Worm (Caenorhabditis elegans) whole organism, early embryonic: ENCODE results near the gene F10G2.7.

Experiments used
- B0310.2 ChIP-seq: sonication (generic microtip); optimal IDR thresholded peaks from 2 replicates; lab custom pipeline; 2016; ENCODE audit warnings: mild to moderate bottlenecking, missing genetic modification characterization, missing compliant biosample characterization
- F13C5.2 ChIP-seq: sonication (generic microtip); optimal IDR thresholded peaks from 2 replicates; lab custom pipeline; 2017; ENCODE audit warnings: mild to moderate bottlenecking, missing genetic modification characterization, inconsistent platforms, missing compliant biosample characterization
- aly-1 ChIP-seq: sonication (generic microtip); optimal IDR thresholded peaks from 2 replicates; lab custom pipeline; 2016; ENCODE audit warnings: missing genetic modification characterization, missing compliant biosample characterization
- ama-1 ChIP-seq: fragments of 150-350 bp; optimal IDR thresholded peaks from 2 replicates; lab custom pipeline; 2014
- ceh-13 ChIP-seq: fragments of 200-800 bp; sonication (Bioruptor generic); optimal IDR thresholded peaks from 2 replicates; lab custom pipeline; 2018; ENCODE audit warnings: mild to moderate bottlenecking, missing genetic modification characterization, missing compliant biosample characterization
- ceh-36 ChIP-seq: sonication (generic microtip); optimal IDR thresholded peaks from 2 replicates; lab custom pipeline; 2016; ENCODE audit warnings: missing genetic modification characterization, inconsistent platforms, missing compliant biosample characterization
- ets-7 ChIP-seq: sonication (generic microtip); optimal IDR thresholded peaks from 2 replicates; lab custom pipeline; 2016; ENCODE audit warnings: missing genotype, missing genetic modification characterization, missing compliant biosample characterization
- flt-1 ChIP-seq: fragments of 200-800 bp; sonication (Bioruptor generic); IDR thresholded peaks from 2 replicates; pipeline ENCODE4 v1.3.6; 2022; ENCODE audit warnings: missing genetic modification characterization, missing compliant biosample characterization
- hmbx-1 ChIP-seq: sonication (generic microtip); optimal IDR thresholded peaks from 2 replicates; lab custom pipeline; 2016; ENCODE audit warnings: mild to moderate bottlenecking, missing genetic modification characterization, missing compliant biosample characterization
- hmg-4 ChIP-seq: fragments of 200-800 bp; sonication (Bioruptor generic); optimal IDR thresholded peaks from 2 replicates; lab custom pipeline; 2018; ENCODE audit warnings: mild to moderate bottlenecking, missing genetic modification characterization, missing compliant biosample characterization
- hnd-1 ChIP-seq: sonication (generic microtip); optimal IDR thresholded peaks from 2 replicates; lab custom pipeline; 2016; ENCODE audit warnings: missing genetic modification characterization, missing compliant biosample characterization
- pes-1 ChIP-seq: fragments of 200-800 bp; sonication (Bioruptor generic); IDR thresholded peaks from 2 replicates; pipeline ENCODE4 v1.3.6; 2022; ENCODE audit warnings: missing genetic modification reagents, missing genetic modification characterization, missing compliant biosample characterization
- scrt-1 ChIP-seq: fragments of 200-800 bp; sonication (Bioruptor generic); IDR thresholded peaks from 2 replicates; pipeline ENCODE4 v1.3.6; 2022; ENCODE audit warnings: missing genetic modification characterization, missing compliant biosample characterization
- sea-1 ChIP-seq: fragments of 200-800 bp; sonication (Bioruptor generic); conservative IDR thresholded peaks from 2 replicates; pipeline ENCODE4 v1.3.6; 2022; ENCODE audit warnings: missing genetic modification characterization, missing compliant biosample characterization
- tbx-11 ChIP-seq: fragments of 200-800 bp; sonication (Bioruptor generic); IDR thresholded peaks from 2 replicates; pipeline ENCODE4 v1.3.6; 2022; ENCODE audit warnings: missing genetic modification characterization, missing compliant biosample characterization
- tbx-37 ChIP-seq: fragments of 200-800 bp; sonication (Bioruptor generic); conservative IDR thresholded peaks from 2 replicates; pipeline ENCODE4 v1.3.6; 2022; ENCODE audit warnings: missing genetic modification reagents, missing genetic modification characterization, missing compliant biosample characterization
- tra-4 ChIP-seq: sonication (generic microtip); optimal IDR thresholded peaks from 2 replicates; lab custom pipeline; 2017; ENCODE audit warnings: missing genetic modification characterization, missing compliant biosample characterization

The F10G2.7 gene

ce11 chrV:7361673-7362072 is 24.6 kb upstream of the F10G2.7 start, which contains the start of gene cyp-35A1:
Gene cyp-35A1 (minus strand): TSS chrV:7361773.
- TF ChIP-seq ama-1 (lab: Kevin White, UChicago): no peak
- TF ChIP-seq flt-1 (GFP tag; lab: Robert Waterston, UW): no peak
- TF ChIP-seq ceh-13 (GFP tag; lab: Kevin White, UChicago): no peak
- TF ChIP-seq B0310.2 (tag; lab: Kevin White, UChicago): no peak
- TF ChIP-seq ets-7 (tag; lab: Kevin White, UChicago): no peak
- TF ChIP-seq hnd-1 (tag; lab: Kevin White, UChicago): no peak
- TF ChIP-seq tbx-37: no peak
- TF ChIP-seq tbx-11: no peak
- TF ChIP-seq tra-4 (tag; lab: Kevin White, UChicago): no peak
- no peak for TF ChIP-seq aly-1 (tag; lab: Kevin White, UChicago)

- no peak for TF ChIP-seq ets-7 (tag; lab: Kevin White, UChicago)
- no peak for TF ChIP-seq tbx-11
- TF ChIP-seq ama-1 (lab: Kevin White, UChicago): no peak
- TF ChIP-seq hmbx-1 (tag; lab: Kevin White, UChicago): no peak
- TF ChIP-seq hnd-1 (tag; lab: Kevin White, UChicago): no peak
- no peak for TF ChIP-seq tbx-37
- TF ChIP-seq aly-1 (tag; lab: Kevin White, UChicago): no peak
- TF ChIP-seq F13C5.2: no peak
- TF ChIP-seq ceh-36 (tag; lab: Kevin White, UChicago): no peak
- no peak for TF ChIP-seq tra-4 (tag; lab: Kevin White, UChicago)
These were observed 20.0 kb upstream of the F10G2.7 start, which contains the start of gene C03G6.6 for ce11 chrV:7357132-7357531. Gene C03G6.6 (plus strand): TSS chrV:7357432.

- no peak for TF ChIP-seq ceh-13 (GFP tag; lab: Kevin White, UChicago)
- TF ChIP-seq pes-1 (GFP tag; lab: Robert Waterston, UW): no peak
- no peak for TF ChIP-seq sea-1 (GFP tag; lab: Robert Waterston, UW)
- no peak for TF ChIP-seq hmbx-1 (tag; lab: Kevin White, UChicago)
- no peak for TF ChIP-seq hnd-1 (tag; lab: Kevin White, UChicago)
- no peak for TF ChIP-seq tbx-11
- TF ChIP-seq ets-7 (tag; lab: Kevin White, UChicago): no peak
- no peak for TF ChIP-seq B0310.2 (tag; lab: Kevin White, UChicago)
- TF ChIP-seq F13C5.2: no peak
- no peak for TF ChIP-seq ceh-36 (tag; lab: Kevin White, UChicago)
- TF ChIP-seq scrt-1 (GFP tag; lab: Robert Waterston, UW): no peak
- TF ChIP-seq flt-1 (GFP tag; lab: Robert Waterston, UW): no peak
These were observed 19.6 kb upstream of the F10G2.7 start, which contains the start of gene C03G6.21 for ce11 chrV:7356684-7357083. Gene C03G6.21 (minus strand): TSS chrV:7356784.

- TF ChIP-seq hmbx-1 (tag; lab: Kevin White, UChicago) (no peak), ets-7 (tag; lab: Kevin White, UChicago) (no peak), sea-1 (GFP tag; lab: Robert Waterston, UW) (no peak), F13C5.2 (no peak), scrt-1 (GFP tag; lab: Robert Waterston, UW) (no peak), B0310.2 (tag; lab: Kevin White, UChicago) (no peak), hmg-4 (no peak), pes-1 (GFP tag; lab: Robert Waterston, UW) (no peak), flt-1 (GFP tag; lab: Robert Waterston, UW) (no peak), ceh-13 (GFP tag; lab: Kevin White, UChicago) (no peak), hnd-1 (tag; lab: Kevin White, UChicago) (no peak), tra-4 (tag; lab: Kevin White, UChicago) (no peak), ceh-36 (tag; lab: Kevin White, UChicago) (no peak), tbx-11 (no peak), ama-1 (lab: Kevin White, UChicago) (no peak), aly-1 (tag; lab: Kevin White, UChicago) (no peak), tbx-37 (no peak)
These were observed 18.3 kb upstream of the F10G2.7 start, which contains the start of gene tag-293 for ce11 chrV:7355464-7355863. Gene tag-293 (minus strand): TSS chrV:7355564.

- TF ChIP-seq tra-4 (tag; lab: Kevin White, UChicago): no peak
- TF ChIP-seq pes-1 (GFP tag; lab: Robert Waterston, UW): no peak
- no peak for TF ChIP-seq ceh-36 (tag; lab: Kevin White, UChicago)
- no peak for TF ChIP-seq ama-1 (lab: Kevin White, UChicago)
- no peak for TF ChIP-seq ceh-13 (GFP tag; lab: Kevin White, UChicago)
- TF ChIP-seq hnd-1 (tag; lab: Kevin White, UChicago): no peak
- TF ChIP-seq hmbx-1 (tag; lab: Kevin White, UChicago): no peak
- no peak for TF ChIP-seq aly-1 (tag; lab: Kevin White, UChicago)
- no peak for TF ChIP-seq scrt-1 (GFP tag; lab: Robert Waterston, UW)
- TF ChIP-seq tbx-37: no peak
- TF ChIP-seq B0310.2 (tag; lab: Kevin White, UChicago): no peak
- no peak for TF ChIP-seq tbx-11
- TF ChIP-seq flt-1 (GFP tag; lab: Robert Waterston, UW): no peak
- no peak for TF ChIP-seq F13C5.2
- no peak for TF ChIP-seq hmg-4
- no peak for TF ChIP-seq sea-1 (GFP tag; lab: Robert Waterston, UW)
These were observed 16.5 kb upstream of the F10G2.7 start for ce11 chrV:7353602-7354001.

ce11 chrV:7352186-7353053 is 15.3 kb upstream of the F10G2.7 start, which contains the start of the genes srh-231 and srh-275:
Gene srh-231 (minus strand): TSS chrV:7352236.
Gene srh-275 (plus strand): TSS chrV:7353003.
- no peak for TF ChIP-seq sea-1 (GFP tag; lab: Robert Waterston, UW)
- TF ChIP-seq ama-1 (lab: Kevin White, UChicago): no peak
- TF ChIP-seq pes-1 (GFP tag; lab: Robert Waterston, UW): no peak
- TF ChIP-seq ets-7 (tag; lab: Kevin White, UChicago): no peak
- TF ChIP-seq tbx-11: no peak
- no peak for TF ChIP-seq ceh-13 (GFP tag; lab: Kevin White, UChicago)
- TF ChIP-seq ceh-36 (tag; lab: Kevin White, UChicago): no peak
- no peak for TF ChIP-seq hnd-1 (tag; lab: Kevin White, UChicago)
- TF ChIP-seq hmbx-1 (tag; lab: Kevin White, UChicago): no peak
- TF ChIP-seq tra-4 (tag; lab: Kevin White, UChicago): no peak
- TF ChIP-seq aly-1 (tag; lab: Kevin White, UChicago): no peak
- no peak for TF ChIP-seq scrt-1 (GFP tag; lab: Robert Waterston, UW)
- no peak for TF ChIP-seq hmg-4
- TF ChIP-seq tbx-37: no peak
- TF ChIP-seq F13C5.2: no peak
- no peak for TF ChIP-seq B0310.2 (tag; lab: Kevin White, UChicago)
- no peak for TF ChIP-seq flt-1 (GFP tag; lab: Robert Waterston, UW)
